Fruit fly (Drosophila melanogaster) whole organism, embryonic: Measurements from ENCODE around the gene mRpL12.

Experiments
- Atf-2 ChIP-seq: fragments of 200-800 bp; sonication (Bioruptor generic); optimal IDR thresholded peaks from 2 replicates; lab custom pipeline; 2016; ENCODE audit warnings: missing biosample characterization, missing genetic modification characterization
- CG10209 ChIP-seq: fragments of 200-800 bp; sonication (Bioruptor generic); optimal IDR thresholded peaks from 3 replicates; lab custom pipeline; 2017; ENCODE audit warnings: missing biosample characterization, mild to moderate bottlenecking, missing genetic modification characterization, missing genetic modification reagents
- CG11696 ChIP-seq: fragments of 200-800 bp; sonication (Bioruptor generic); IDR thresholded peaks from 2 replicates; pipeline ENCODE4 v1.3.6; 2022; ENCODE audit warnings: missing biosample characterization, missing genetic modification characterization
- CG13424 ChIP-seq: fragments of 200-800 bp; sonication (Bioruptor generic); optimal IDR thresholded peaks from 2 replicates; lab custom pipeline; 2019; ENCODE audit warnings: missing biosample characterization, mild to moderate bottlenecking, missing genetic modification characterization, moderate library complexity
- CG15011 ChIP-seq: fragments of 200-800 bp; sonication (Bioruptor generic); optimal IDR thresholded peaks from 3 replicates; lab custom pipeline; 2018; ENCODE audit warnings: missing biosample characterization, mild to moderate bottlenecking, missing genetic modification characterization
- CG16813 ChIP-seq: fragments of 200-800 bp; sonication (Bioruptor generic); IDR thresholded peaks from 3 replicates; pipeline ENCODE4 v1.3.6; 2022; ENCODE audit warnings: missing biosample characterization, missing genetic modification characterization; ENCODE audit not compliant: partially characterized antibody
- CG17385 ChIP-seq: fragments of 200-800 bp; sonication (Bioruptor generic); optimal IDR thresholded peaks from 3 replicates; lab custom pipeline; 2018; ENCODE audit warnings: missing biosample characterization, mild to moderate bottlenecking, missing genetic modification characterization
- CG17612 ChIP-seq: fragments of 200-800 bp; sonication (Bioruptor generic); IDR thresholded peaks from 2 replicates; pipeline ENCODE4 v1.3.6; 2022; ENCODE audit warnings: missing biosample characterization, missing genetic modification characterization
- CG18011 ChIP-seq: fragments of 200-800 bp; sonication (Bioruptor generic); optimal IDR thresholded peaks from 2 replicates; lab custom pipeline; 2017; ENCODE audit warnings: missing biosample characterization, missing genetic modification characterization, mild to moderate bottlenecking, moderate library complexity, missing genotype
- CG1832 ChIP-seq: fragments of 200-800 bp; sonication (Bioruptor generic); optimal IDR thresholded peaks from 2 replicates; lab custom pipeline; 2017; ENCODE audit warnings: missing biosample characterization, mild to moderate bottlenecking, missing genetic modification characterization, inconsistent platforms
- CG3407 ChIP-seq: fragments of 200-800 bp; sonication (Bioruptor generic); optimal IDR thresholded peaks from 2 replicates; lab custom pipeline; 2018; ENCODE audit warnings: missing biosample characterization, mild to moderate bottlenecking, missing genetic modification characterization
- CG42726 ChIP-seq: fragments of 200-800 bp; sonication (Bioruptor generic); IDR thresholded peaks from 2 replicates; pipeline ENCODE4 v1.3.6; 2022; ENCODE audit warnings: missing biosample characterization, missing genetic modification characterization; ENCODE audit not compliant: partially characterized antibody
- CG4282 ChIP-seq: fragments of 200-800 bp; sonication (Bioruptor generic); optimal IDR thresholded peaks from 2 replicates; lab custom pipeline; 2016; ENCODE audit warnings: missing biosample characterization, missing genetic modification characterization
- CG4617 ChIP-seq: fragments of 200-800 bp; sonication (Bioruptor generic); optimal IDR thresholded peaks from 3 replicates; lab custom pipeline; 2016; ENCODE audit warnings: missing biosample characterization, missing genetic modification characterization, borderline replicate concordance
- CG5953 ChIP-seq: fragments of 200-800 bp; sonication (Bioruptor generic); IDR thresholded peaks from 2 replicates; pipeline ENCODE4 v1.3.6; 2022; ENCODE audit warnings: missing biosample characterization, missing genetic modification characterization
- CG6765 ChIP-seq: fragments of 200-800 bp; sonication (Bioruptor generic); optimal IDR thresholded peaks from 3 replicates; lab custom pipeline; 2017; ENCODE audit warnings: missing biosample characterization, mild to moderate bottlenecking, missing genetic modification characterization
- CG7987 ChIP-seq: fragments of 200-800 bp; sonication (Bioruptor generic); optimal IDR thresholded peaks from 2 replicates; lab custom pipeline; 2018; ENCODE audit warnings: missing biosample characterization, mild to moderate bottlenecking, missing genetic modification characterization, moderate library complexity
- CG8765 ChIP-seq: fragments of 200-800 bp; sonication (Bioruptor generic); IDR thresholded peaks from 2 replicates; pipeline ENCODE4 v1.3.6; 2022; ENCODE audit warnings: missing biosample characterization, missing genetic modification characterization
- CG9215 ChIP-seq: fragments of 200-800 bp; sonication (Bioruptor generic); IDR thresholded peaks from 2 replicates; pipeline ENCODE4 v1.3.6; 2022; ENCODE audit warnings: missing biosample characterization, missing genetic modification characterization
- E2f1 ChIP-seq: fragments of 200-800 bp; sonication (Bioruptor generic); IDR thresholded peaks from 2 replicates; pipeline ENCODE4 v1.3.6; 2022; ENCODE audit warnings: missing biosample characterization, missing genetic modification characterization
- E2f2 ChIP-seq: fragments of 200-800 bp; sonication (Bioruptor generic); IDR thresholded peaks from 2 replicates; pipeline ENCODE4 v1.3.6; 2022; ENCODE audit warnings: missing biosample characterization, missing genetic modification characterization
- Eip74EF ChIP-seq, 2 experiments: fragments of 200-800 bp in 1 of 2; fragments of >200 bp in 1 of 2; sonication (Bioruptor generic) in 1 of 2; optimal IDR thresholded peaks; 2 replicates each; lab custom pipeline; 2017 to 2019; ENCODE audit warnings: missing biosample characterization in 2 of 2, missing genetic modification characterization in 2 of 2, mild to moderate bottlenecking in 1 of 2, moderate library complexity in 1 of 2
- Hr78 ChIP-seq, 2 experiments: fragments of 200-800 bp in 1 of 2; fragments of >200 bp in 1 of 2; sonication (Bioruptor generic) in 1 of 2; optimal IDR thresholded peaks; 2 replicates each; lab custom pipeline; 2017 to 2019; ENCODE audit warnings: missing biosample characterization in 2 of 2, missing genetic modification characterization in 2 of 2, mild to moderate bottlenecking in 1 of 2, moderate library complexity in 1 of 2
- NK7.1 ChIP-seq: fragments of 200-800 bp; sonication (Bioruptor generic); optimal IDR thresholded peaks from 3 replicates; lab custom pipeline; 2016; ENCODE audit warnings: missing biosample characterization, missing genetic modification characterization
- Sox102F ChIP-seq: fragments of 200-800 bp; sonication (Bioruptor generic); optimal IDR thresholded peaks from 2 replicates; lab custom pipeline; 2018; ENCODE audit warnings: missing biosample characterization, mild to moderate bottlenecking, missing genetic modification characterization, moderate library complexity
- Xbp1 ChIP-seq: fragments of 200-800 bp; sonication (Bioruptor generic); optimal IDR thresholded peaks from 3 replicates; lab custom pipeline; 2016; ENCODE audit warnings: missing biosample characterization, mild to moderate bottlenecking, missing genetic modification characterization
- amos ChIP-seq: fragments of 200-800 bp; sonication (Bioruptor generic); IDR thresholded peaks from 2 replicates; pipeline ENCODE4 v1.3.6; 2022; ENCODE audit warnings: missing biosample characterization, missing genetic modification characterization; ENCODE audit not compliant: partially characterized antibody
- aop ChIP-seq: fragments of 200-800 bp; sonication (Bioruptor generic); IDR thresholded peaks from 2 replicates; pipeline ENCODE4 v1.3.6; 2022; ENCODE audit warnings: missing biosample characterization, missing genetic modification characterization
- ase ChIP-seq: fragments of 200-800 bp; sonication (Bioruptor generic); IDR thresholded peaks from 3 replicates; pipeline ENCODE4 v1.3.6; 2022; ENCODE audit warnings: missing biosample characterization, missing genetic modification characterization
- dysf ChIP-seq: fragments of 200-800 bp; sonication (Bioruptor generic); IDR thresholded peaks from 3 replicates; pipeline ENCODE4 v1.3.6; 2022; ENCODE audit warnings: missing biosample characterization, missing genetic modification characterization
- eyg ChIP-seq: fragments of 200-800 bp; sonication (Bioruptor generic); optimal IDR thresholded peaks from 3 replicates; lab custom pipeline; 2016; ENCODE audit warnings: missing biosample characterization, missing genetic modification characterization
- fd96Cb ChIP-seq: fragments of 200-800 bp; sonication (Bioruptor generic); optimal IDR thresholded peaks from 2 replicates; lab custom pipeline; 2018; ENCODE audit warnings: missing biosample characterization, mild to moderate bottlenecking, missing genetic modification characterization, moderate library complexity
- fru ChIP-seq: fragments of >200 bp; optimal IDR thresholded peaks from 2 replicates; lab custom pipeline; 2017
- gcm ChIP-seq: fragments of 200-800 bp; sonication (Bioruptor generic); optimal IDR thresholded peaks from 2 replicates; lab custom pipeline; 2019; ENCODE audit warnings: missing biosample characterization, mild to moderate bottlenecking, missing genetic modification characterization, moderate library complexity
- gt ChIP-seq: fragments of 200-800 bp; sonication (Bioruptor generic); IDR thresholded peaks from 2 replicates; pipeline ENCODE4 v1.3.6; 2022; ENCODE audit warnings: missing biosample characterization, missing genetic modification characterization
- kay ChIP-seq: fragments of 200-800 bp; sonication (Bioruptor generic); optimal IDR thresholded peaks from 2 replicates; lab custom pipeline; 2016; ENCODE audit warnings: missing biosample characterization, missing genetic modification characterization
- mam ChIP-seq: fragments of 200-800 bp; sonication (Bioruptor generic); optimal IDR thresholded peaks from 3 replicates; lab custom pipeline; 2016; ENCODE audit warnings: missing biosample characterization, missing genetic modification characterization
- org-1 ChIP-seq: fragments of 200-800 bp; sonication (Bioruptor generic); optimal IDR thresholded peaks from 2 replicates; lab custom pipeline; 2017; ENCODE audit warnings: missing biosample characterization, missing genetic modification characterization
- p53 ChIP-seq: fragments of 200-800 bp; sonication (Bioruptor generic); optimal IDR thresholded peaks from 2 replicates; lab custom pipeline; 2016; ENCODE audit warnings: missing biosample characterization, missing genetic modification characterization
- psq ChIP-seq: fragments of 200-800 bp; sonication (Bioruptor generic); optimal IDR thresholded peaks from 2 replicates; lab custom pipeline; 2017; ENCODE audit warnings: missing biosample characterization, missing genetic modification characterization
- pum ChIP-seq: fragments of 200-800 bp; sonication (Bioruptor generic); optimal IDR thresholded peaks from 2 replicates; lab custom pipeline; 2016; ENCODE audit warnings: missing biosample characterization, missing genetic modification characterization
- sim ChIP-seq: fragments of 200-800 bp; sonication (Bioruptor generic); IDR thresholded peaks from 2 replicates; pipeline ENCODE4 v1.3.6; 2022; ENCODE audit warnings: missing biosample characterization, missing genetic modification characterization
- sima ChIP-seq: fragments of 200-800 bp; sonication (Bioruptor generic); optimal IDR thresholded peaks from 2 replicates; lab custom pipeline; 2016; ENCODE audit warnings: missing biosample characterization, missing genetic modification characterization
- tin ChIP-seq: fragments of 200-800 bp; sonication (Bioruptor generic); optimal IDR thresholded peaks from 3 replicates; lab custom pipeline; 2016; ENCODE audit warnings: missing biosample characterization, missing genetic modification characterization
- twi ChIP-seq: fragments of 200-800 bp; optimal IDR thresholded peaks from 2 replicates; lab custom pipeline; 2019; ENCODE audit warnings: missing biosample characterization, mild to moderate bottlenecking, missing genetic modification characterization, moderate library complexity
- tx ChIP-seq: fragments of 200-800 bp; sonication (Bioruptor generic); optimal IDR thresholded peaks from 2 replicates; lab custom pipeline; 2016; ENCODE audit warnings: missing biosample characterization, missing genetic modification characterization
- unc-4 ChIP-seq: fragments of 200-800 bp; sonication (Bioruptor generic); IDR thresholded peaks from 2 replicates; pipeline ENCODE4 v1.3.6; 2022; ENCODE audit warnings: missing biosample characterization, missing genetic modification characterization; ENCODE audit not compliant: partially characterized antibody
- zfh1 ChIP-seq: fragments of 200-800 bp; sonication (Bioruptor generic); IDR thresholded peaks from 3 replicates; pipeline ENCODE4 v1.3.6; 2022; ENCODE audit warnings: missing biosample characterization, missing genetic modification characterization

The mRpL12 gene

DNA sequence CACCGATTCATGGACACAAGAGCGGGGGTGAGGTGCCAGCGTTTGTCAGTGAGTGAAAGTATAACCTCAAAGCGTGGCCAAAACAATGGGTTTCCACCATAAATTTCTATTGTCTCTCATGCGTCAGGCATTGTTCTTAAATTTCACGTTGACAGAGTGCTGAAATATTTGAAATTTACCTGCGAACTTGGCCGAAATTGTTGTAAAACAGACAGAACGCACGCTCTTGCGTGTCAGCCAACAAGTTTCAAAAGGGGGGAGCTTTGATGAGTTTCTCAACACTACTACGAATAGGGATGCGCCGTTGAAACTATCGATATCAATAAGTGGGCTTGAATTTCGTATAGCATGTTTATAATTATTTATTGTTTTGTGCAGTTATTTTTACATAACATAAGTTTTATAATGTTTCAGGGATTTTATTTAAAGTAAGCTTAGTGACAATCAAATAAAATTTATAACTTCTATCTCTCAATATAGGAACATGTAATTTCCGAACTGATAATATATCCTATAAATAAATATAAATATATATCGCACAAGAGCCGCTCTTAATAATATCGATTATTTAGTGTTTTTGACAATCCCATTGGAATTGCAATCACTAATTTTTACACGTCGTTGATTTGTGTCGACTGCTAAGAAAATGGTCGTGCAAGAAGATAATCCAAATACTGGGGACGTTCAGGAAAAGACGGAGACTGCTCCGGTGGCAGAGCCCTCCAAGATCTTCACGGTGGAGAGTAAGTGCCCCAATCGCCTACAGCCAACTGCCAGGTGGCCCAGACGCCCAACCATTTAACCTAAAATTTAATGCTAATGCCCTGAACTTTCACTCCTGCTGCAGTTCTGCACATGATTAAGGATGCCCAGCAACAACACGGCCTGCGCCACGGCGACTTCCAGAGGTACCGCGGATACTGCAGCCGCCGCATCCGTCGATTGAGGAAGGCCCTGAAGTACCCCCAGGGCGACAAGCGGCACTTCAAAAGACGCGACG is 18.2 kb downstream of the mRpL12 start, which contains the start of the genes pix and Srp68 (continued):
- TF ChIP-seq tx (GFP tag; lab: Kevin White, UChicago) = peak; percentile 33
- TF ChIP-seq Hr78 (GFP tag; optimal IDR thresholded peaks at IDR 0.05; lab: Kevin White, UChicago) = no peak
- TF ChIP-seq CG16813 = peak; percentile 88
- peak; percentile 75 for TF ChIP-seq CG13424 (tag; lab: Kevin White, UChicago)
- TF ChIP-seq CG8765 = no peak
- TF ChIP-seq CG11696 = no peak
- peak; percentile 9 for TF ChIP-seq pum (GFP tag; lab: Kevin White, UChicago)
- peak; percentile 48 for TF ChIP-seq CG17385
- TF ChIP-seq CG17612 (GFP tag; lab: Robert Waterston, UW) = no peak
- no peak for TF ChIP-seq Eip74EF (GFP tag; optimal IDR thresholded peaks at IDR 0.05; lab: Kevin White, UChicago)
- TF ChIP-seq Sox102F (GFP tag; lab: Kevin White, UChicago) = no peak
- TF ChIP-seq gt (GFP tag; lab: Robert Waterston, UW) = no peak
- TF ChIP-seq Atf-2 = no peak
- peak; percentile 47 for TF ChIP-seq fd96Cb (tag; lab: Kevin White, UChicago)
- TF ChIP-seq CG9215 (GFP tag; lab: Robert Waterston, UW) = peak; percentile 73; the same call in 1 of the 2 replicates
- TF ChIP-seq CG15011 (GFP tag; lab: Kevin White, UChicago) = no peak
- no peak for TF ChIP-seq zfh1 (GFP tag; lab: Robert Waterston, UW)
- peak; percentile 66 for TF ChIP-seq p53
- peak; percentile 36 for TF ChIP-seq CG18011 (GFP tag; lab: Kevin White, UChicago)
- no peak for TF ChIP-seq fru (lab: Kevin White, UChicago)
- no peak for TF ChIP-seq CG7987 (GFP tag; lab: Kevin White, UChicago)
- no peak for TF ChIP-seq E2f1
- peak; percentile 39 for TF ChIP-seq mam (GFP tag; lab: Kevin White, UChicago)
- TF ChIP-seq CG5953 = no peak
- TF ChIP-seq eyg (GFP tag; lab: Kevin White, UChicago) = no peak
- peak; percentile 63 for TF ChIP-seq twi (tag; lab: Kevin White, UChicago)
- peak; percentile 67 for TF ChIP-seq CG4617 (GFP tag; lab: Kevin White, UChicago)
- peak; percentile 47 for TF ChIP-seq gcm (GFP tag; lab: Kevin White, UChicago)
- no peak for TF ChIP-seq CG4282
- TF ChIP-seq dysf (GFP tag; lab: Robert Waterston, UW) = peak; percentile 47; the same call in 1 of the 3 replicates
- no peak for TF ChIP-seq sima (GFP tag; lab: Kevin White, UChicago)
- no peak for TF ChIP-seq CG1832
- TF ChIP-seq unc-4 (GFP tag; lab: Robert Waterston, UW) = peak; percentile 78
- peak; percentile 37 for TF ChIP-seq E2f2 (GFP tag; lab: Robert Waterston, UW)
- TF ChIP-seq ase (GFP tag; lab: Robert Waterston, UW) = no peak
- TF ChIP-seq kay = peak; percentile 30
- TF ChIP-seq sim (GFP tag; lab: Robert Waterston, UW) = no peak
- TF ChIP-seq org-1 (GFP tag; lab: Kevin White, UChicago) = no peak
- peak; percentile 57 for TF ChIP-seq tin
- no peak for TF ChIP-seq aop (GFP tag; lab: Robert Waterston, UW)
- TF ChIP-seq psq (GFP tag; lab: Kevin White, UChicago) = peak; percentile 3
- no peak for TF ChIP-seq NK7.1 (GFP tag; lab: Kevin White, UChicago)
- no peak for TF ChIP-seq CG42726 (GFP tag; lab: Robert Waterston, UW)
- peak; percentile 69 for TF ChIP-seq amos (GFP tag; lab: Robert Waterston, UW)
- TF ChIP-seq CG6765 (GFP tag; lab: Kevin White, UChicago) = peak; percentile 71
- peak; percentile 72 for TF ChIP-seq Xbp1 (GFP tag; lab: Kevin White, UChicago)
- peak; percentile 31 for TF ChIP-seq CG3407 (GFP tag; lab: Kevin White, UChicago)
- TF ChIP-seq CG10209 (GFP tag; lab: Kevin White, UChicago) = peak; percentile 61
